Fruit fly (Drosophila melanogaster) whole organism, embryonic: Measurements from ENCODE around the gene SoxN.

Experiments
- Blimp-1 ChIP-seq: fragments of 200-800 bp; sonication (Bioruptor generic); optimal IDR thresholded peaks from 3 replicates; lab custom pipeline; 2018; ENCODE audit warnings: missing biosample characterization, missing genetic modification characterization, mild to moderate bottlenecking, moderate library complexity, missing genetic modification reagents
- CG11247 ChIP-seq: fragments of 200-800 bp; sonication (Bioruptor generic); IDR thresholded peaks from 2 replicates; pipeline ENCODE4 v1.3.6; 2022; ENCODE audit warnings: missing biosample characterization, missing genetic modification characterization
- CG12942 ChIP-seq: fragments of 200-800 bp; sonication (Bioruptor generic); optimal IDR thresholded peaks from 3 replicates; lab custom pipeline; 2016; ENCODE audit warnings: missing biosample characterization, missing genetic modification characterization
- CG15011 ChIP-seq: fragments of 200-800 bp; sonication (Bioruptor generic); optimal IDR thresholded peaks from 3 replicates; lab custom pipeline; 2018; ENCODE audit warnings: missing biosample characterization, mild to moderate bottlenecking, missing genetic modification characterization
- CG15073 ChIP-seq: fragments of 200-800 bp; sonication (Bioruptor generic); optimal IDR thresholded peaks from 2 replicates; lab custom pipeline; 2016; ENCODE audit warnings: missing biosample characterization, missing genetic modification characterization
- CG15269 ChIP-seq: fragments of 200-800 bp; sonication (Bioruptor generic); optimal IDR thresholded peaks from 2 replicates; lab custom pipeline; 2018; ENCODE audit warnings: missing biosample characterization, mild to moderate bottlenecking, missing genetic modification characterization, moderate library complexity
- CG16863 ChIP-seq: fragments of 200-800 bp; sonication (Bioruptor generic); optimal IDR thresholded peaks from 3 replicates; lab custom pipeline; 2016; ENCODE audit warnings: missing biosample characterization, missing genetic modification characterization
- CG17802 ChIP-seq: fragments of 200-800 bp; sonication (Bioruptor generic); optimal IDR thresholded peaks from 2 replicates; lab custom pipeline; 2018; ENCODE audit warnings: missing biosample characterization, mild to moderate bottlenecking, missing genetic modification characterization, moderate library complexity
- CG2202 ChIP-seq: fragments of 200-800 bp; sonication (Bioruptor generic); optimal IDR thresholded peaks from 2 replicates; lab custom pipeline; 2018; ENCODE audit warnings: missing biosample characterization, mild to moderate bottlenecking, missing genetic modification characterization
- CG3281 ChIP-seq: fragments of 200-800 bp; sonication (Bioruptor generic); optimal IDR thresholded peaks from 3 replicates; lab custom pipeline; 2017; ENCODE audit warnings: missing biosample characterization, mild to moderate bottlenecking, missing genetic modification characterization
- CG3407 ChIP-seq: fragments of 200-800 bp; sonication (Bioruptor generic); optimal IDR thresholded peaks from 2 replicates; lab custom pipeline; 2018; ENCODE audit warnings: missing biosample characterization, mild to moderate bottlenecking, missing genetic modification characterization
- CG3847 ChIP-seq: fragments of 200-800 bp; sonication (Bioruptor generic); IDR thresholded peaks from 2 replicates; pipeline ENCODE4 v1.3.6; 2022; ENCODE audit warnings: missing biosample characterization, missing genetic modification characterization
- CG4617 ChIP-seq: fragments of 200-800 bp; sonication (Bioruptor generic); optimal IDR thresholded peaks from 3 replicates; lab custom pipeline; 2016; ENCODE audit warnings: missing biosample characterization, missing genetic modification characterization, borderline replicate concordance
- CG6254 ChIP-seq: fragments of 200-800 bp; sonication (Bioruptor generic); optimal IDR thresholded peaks from 3 replicates; lab custom pipeline; 2017; ENCODE audit warnings: mild to moderate bottlenecking, missing biosample characterization, missing genetic modification reagents, missing genetic modification characterization
- CG7357 ChIP-seq: fragments of 200-800 bp; sonication (Bioruptor generic); IDR thresholded peaks from 3 replicates; pipeline ENCODE4 v1.3.6; 2022; ENCODE audit warnings: missing biosample characterization, missing genetic modification characterization
- Dad ChIP-seq: fragments of 200-800 bp; sonication (Bioruptor generic); optimal IDR thresholded peaks from 3 replicates; lab custom pipeline; 2016; ENCODE audit warnings: missing biosample characterization, missing genetic modification characterization
- E2f2 ChIP-seq: fragments of 200-800 bp; sonication (Bioruptor generic); IDR thresholded peaks from 2 replicates; pipeline ENCODE4 v1.3.6; 2022; ENCODE audit warnings: missing biosample characterization, missing genetic modification characterization
- ERR ChIP-seq: fragments of 200-800 bp; sonication (Bioruptor generic); optimal IDR thresholded peaks from 2 replicates; lab custom pipeline; 2016; ENCODE audit warnings: missing biosample characterization, missing genetic modification characterization
- Gsc ChIP-seq: fragments of 200-800 bp; sonication (Bioruptor generic); IDR thresholded peaks from 2 replicates; pipeline ENCODE4 v1.3.6; 2022; ENCODE audit warnings: missing biosample characterization, missing genetic modification characterization
- Hmx ChIP-seq: fragments of 200-800 bp; sonication (Bioruptor generic); optimal IDR thresholded peaks from 2 replicates; lab custom pipeline; 2016; ENCODE audit warnings: missing biosample characterization, missing genetic modification characterization
- NK7.1 ChIP-seq: fragments of 200-800 bp; sonication (Bioruptor generic); optimal IDR thresholded peaks from 3 replicates; lab custom pipeline; 2016; ENCODE audit warnings: missing biosample characterization, missing genetic modification characterization
- Neu2 ChIP-seq: fragments of 200-800 bp; sonication (Bioruptor generic); optimal IDR thresholded peaks from 3 replicates; lab custom pipeline; 2016; ENCODE audit warnings: missing biosample characterization, missing genetic modification characterization, borderline replicate concordance
- Nf-YA ChIP-seq: fragments of 200-800 bp; sonication (Bioruptor generic); IDR thresholded peaks from 2 replicates; pipeline ENCODE4 v1.3.6; 2022; ENCODE audit warnings: missing biosample characterization, missing genetic modification characterization
- Sry-β ChIP-seq: fragments of 200-800 bp; sonication (Bioruptor generic); optimal IDR thresholded peaks from 2 replicates; lab custom pipeline; 2018; ENCODE audit warnings: missing biosample characterization, mild to moderate bottlenecking, missing genetic modification characterization, moderate library complexity
- cas ChIP-seq: fragments of 200-800 bp; sonication (Bioruptor generic); IDR thresholded peaks from 2 replicates; pipeline ENCODE4 v1.3.6; 2022; ENCODE audit warnings: missing biosample characterization, missing genetic modification characterization
- chif ChIP-seq, 2 experiments: fragments of 200-800 bp; sonication (Bioruptor generic); optimal IDR thresholded peaks; 3 replicates each; lab custom pipeline; 2016; ENCODE audit warnings: missing biosample characterization in 2 of 2, missing genetic modification characterization in 2 of 2
- cwo ChIP-seq: fragments of 200-800 bp; sonication (Bioruptor generic); optimal IDR thresholded peaks from 3 replicates; lab custom pipeline; 2017; ENCODE audit warnings: missing biosample characterization, missing genetic modification characterization, mild to moderate bottlenecking, moderate library complexity, missing genetic modification reagents
- danr ChIP-seq: fragments of 200-800 bp; sonication (Bioruptor generic); IDR thresholded peaks from 2 replicates; pipeline ENCODE4 v1.3.6; 2022; ENCODE audit warnings: missing biosample characterization, missing genetic modification characterization
- eyg ChIP-seq: fragments of 200-800 bp; sonication (Bioruptor generic); optimal IDR thresholded peaks from 3 replicates; lab custom pipeline; 2016; ENCODE audit warnings: missing biosample characterization, missing genetic modification characterization
- fd3F ChIP-seq: fragments of 200-800 bp; sonication (Bioruptor generic); optimal IDR thresholded peaks from 2 replicates; lab custom pipeline; 2018; ENCODE audit warnings: missing biosample characterization, mild to moderate bottlenecking, missing genetic modification characterization, moderate library complexity
- grn ChIP-seq: fragments of 200-800 bp; sonication (Bioruptor generic); optimal IDR thresholded peaks from 3 replicates; lab custom pipeline; 2017; ENCODE audit warnings: missing biosample characterization, missing genetic modification characterization
- jumu ChIP-seq: fragments of 200-800 bp; sonication (Bioruptor generic); optimal IDR thresholded peaks from 3 replicates; lab custom pipeline; 2016; ENCODE audit warnings: missing biosample characterization, missing genetic modification characterization
- mirr ChIP-seq: fragments of 200-800 bp; sonication (Bioruptor generic); optimal IDR thresholded peaks from 3 replicates; lab custom pipeline; 2018; ENCODE audit warnings: missing biosample characterization, mild to moderate bottlenecking, missing genetic modification characterization
- pfk ChIP-seq: fragments of 200-800 bp; sonication (Bioruptor generic); optimal IDR thresholded peaks from 2 replicates; lab custom pipeline; 2018; ENCODE audit warnings: missing biosample characterization, mild to moderate bottlenecking, missing genetic modification characterization, moderate library complexity
- pita ChIP-seq: fragments of 200-800 bp; sonication (Bioruptor generic); optimal IDR thresholded peaks from 2 replicates; lab custom pipeline; 2017; ENCODE audit warnings: missing biosample characterization, mild to moderate bottlenecking, missing genetic modification characterization
- psq ChIP-seq: fragments of 200-800 bp; sonication (Bioruptor generic); optimal IDR thresholded peaks from 2 replicates; lab custom pipeline; 2017; ENCODE audit warnings: missing biosample characterization, missing genetic modification characterization
- ranshi ChIP-seq: fragments of 200-800 bp; sonication (Bioruptor generic); IDR thresholded peaks from 2 replicates; pipeline ENCODE4 v1.3.6; 2022; ENCODE audit warnings: missing biosample characterization, missing genetic modification characterization
- sima ChIP-seq: fragments of 200-800 bp; sonication (Bioruptor generic); optimal IDR thresholded peaks from 2 replicates; lab custom pipeline; 2016; ENCODE audit warnings: missing biosample characterization, missing genetic modification characterization
- tgo ChIP-seq: fragments of 200-800 bp; sonication (Bioruptor generic); IDR thresholded peaks from 3 replicates; pipeline ENCODE4 v1.3.6; 2022; ENCODE audit warnings: missing biosample characterization, missing genetic modification characterization
- trh ChIP-seq: fragments of 200-800 bp; sonication (Bioruptor generic); optimal IDR thresholded peaks from 2 replicates; lab custom pipeline; 2016; ENCODE audit warnings: missing biosample characterization, missing genetic modification characterization
- twi ChIP-seq: fragments of 200-800 bp; optimal IDR thresholded peaks from 2 replicates; lab custom pipeline; 2019; ENCODE audit warnings: missing biosample characterization, mild to moderate bottlenecking, missing genetic modification characterization, moderate library complexity
- zfh1 ChIP-seq: fragments of 200-800 bp; sonication (Bioruptor generic); IDR thresholded peaks from 3 replicates; pipeline ENCODE4 v1.3.6; 2022; ENCODE audit warnings: missing biosample characterization, missing genetic modification characterization

The SoxN gene

DNA sequence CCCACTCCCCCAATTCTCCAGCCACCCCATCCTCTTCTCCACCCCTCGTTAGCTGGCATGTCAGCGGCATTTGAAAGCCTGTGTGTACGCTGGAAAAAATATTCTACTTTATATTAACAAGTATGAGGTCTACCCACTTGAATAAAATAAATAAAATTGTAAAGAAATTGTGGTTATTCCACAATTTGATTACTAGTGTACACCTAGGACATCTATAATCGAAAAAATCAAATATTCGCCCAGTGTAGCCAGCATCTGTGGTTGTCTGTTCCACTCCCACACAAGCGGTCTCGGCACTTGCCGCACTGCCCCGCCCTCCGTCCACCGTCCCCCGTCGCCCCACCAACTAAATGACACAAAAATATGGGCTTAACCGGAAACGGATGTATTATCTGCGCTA is 35.3 kb downstream of the SoxN start (continued):
- TF ChIP-seq psq (GFP tag; lab: Kevin White, UChicago) (no peak), danr (GFP tag; lab: Robert Waterston, UW) (peak; percentile 40; the same call in 1 of the 2 replicates), jumu (peak; percentile 27), grn (GFP tag; lab: Kevin White, UChicago) (no peak), Gsc (GFP tag; lab: Robert Waterston, UW) (peak; percentile 63), ranshi (peak; percentile 57), CG4617 (GFP tag; lab: Kevin White, UChicago) (no peak), Neu2 (GFP tag; lab: Kevin White, UChicago) (no peak), CG3281 (GFP tag; lab: Kevin White, UChicago) (peak; percentile 27), cwo (GFP tag; lab: Kevin White, UChicago) (peak; percentile 38), sima (GFP tag; lab: Kevin White, UChicago) (no peak), twi (tag; lab: Kevin White, UChicago) (peak; percentile 45), trh (GFP tag; lab: Kevin White, UChicago) (peak; percentile 2), pfk (GFP tag; lab: Kevin White, UChicago) (no peak), NK7.1 (GFP tag; lab: Kevin White, UChicago) (no peak), zfh1 (GFP tag; lab: Robert Waterston, UW) (peak; percentile 83), CG2202 (peak; percentile 55), Sry-β (GFP tag; lab: Kevin White, UChicago) (no peak), CG15011 (GFP tag; lab: Kevin White, UChicago) (peak; percentile 35), cas (no peak), CG15073 (GFP tag; lab: Kevin White, UChicago) (peak; percentile 7), CG3847 (GFP tag; lab: Robert Waterston, UW) (0 out of 2 replicates have a peak, but pooled peaks have one; percentile 36), Nf-YA (GFP tag; lab: Robert Waterston, UW) (peak; percentile 46; the same call in 1 of the 2 replicates), Blimp-1 (GFP tag; lab: Kevin White, UChicago) (peak; percentile 81), fd3F (GFP tag; lab: Kevin White, UChicago) (no peak), ERR (GFP tag; lab: Kevin White, UChicago) (no peak), CG7357 (peak; percentile 56; the same call in 1 of the 3 replicates), CG16863 (GFP tag; lab: Kevin White, UChicago) (no peak), Dad (GFP tag; lab: Kevin White, UChicago) (peak; percentile 38), CG6254 (peak; percentile 78)

dm6 chr2L:8862476-8862875 is 37.0 kb downstream of the SoxN start, which contains the start of gene CG32986:
CG32986 (plus strand) TSS chr2L:8862776.
- no peak for TF ChIP-seq chif (GFP tag; optimal IDR thresholded peaks at IDR 0.05; lab: Kevin White, UChicago)
- no peak for TF ChIP-seq CG15269 (tag; lab: Kevin White, UChicago)
- no peak for TF ChIP-seq CG3407 (GFP tag; lab: Kevin White, UChicago)
- TF ChIP-seq pita, result no peak
- TF ChIP-seq CG11247 (GFP tag; lab: Robert Waterston, UW), result no peak
- no peak for TF ChIP-seq Hmx
- no peak for TF ChIP-seq CG12942 (GFP tag; lab: Kevin White, UChicago)
- TF ChIP-seq eyg (GFP tag; lab: Kevin White, UChicago), result no peak
- no peak for TF ChIP-seq tgo (GFP tag; lab: Robert Waterston, UW)

DNA sequence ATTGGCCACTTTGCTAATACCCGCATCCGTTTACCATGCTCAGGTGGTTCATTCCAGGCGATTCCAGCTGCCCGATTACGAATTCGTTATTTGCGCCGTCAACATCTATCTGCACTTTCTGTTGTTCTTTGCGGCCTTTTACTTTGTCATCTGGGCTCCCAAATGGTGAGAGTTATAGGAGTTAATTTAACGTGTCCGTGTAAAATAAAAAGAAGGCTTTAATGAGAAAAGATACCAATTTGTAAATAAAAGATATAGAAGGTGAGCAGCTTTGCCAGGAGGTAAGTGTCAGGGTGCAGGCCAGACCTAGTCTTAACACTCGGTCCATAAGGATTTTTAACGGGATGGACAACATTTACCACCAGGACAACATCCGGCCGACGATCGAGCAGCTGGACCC is 38.1 kb downstream of the SoxN start, which contains the start of gene CG32987:
Gene CG32987, plus strand, starts transcription at position 301 of the 400 bp plus-strand sequence.
- no peak for TF ChIP-seq CG17802
- no peak for TF ChIP-seq mirr
- TF ChIP-seq E2f2 (GFP tag; lab: Robert Waterston, UW), result no peak
